Worm (Caenorhabditis elegans) whole organism, L1 larva: Measurements from ENCODE around the gene C47D2.1.

ENCODE experiments used
- C04F5.9 ChIP-seq: sonication (generic microtip); optimal IDR thresholded peaks from 2 replicates; lab custom pipeline; 2016; ENCODE audit warnings: missing genetic modification characterization, missing compliant biosample characterization
- C34B4.2 ChIP-seq: sonication (generic microtip); optimal IDR thresholded peaks from 2 replicates; lab custom pipeline; 2017; ENCODE audit warnings: mild to moderate bottlenecking, missing genetic modification characterization, missing compliant biosample characterization
- aly-2 ChIP-seq: fragments of 150-350 bp; optimal IDR thresholded peaks from 2 replicates; lab custom pipeline; 2014; ENCODE audit warnings: missing biosample characterization, missing genetic modification characterization
- ama-1 ChIP-seq: fragments of 150-350 bp; optimal IDR thresholded peaks from 2 replicates; lab custom pipeline; 2014
- blmp-1 ChIP-seq: fragments of 150-350 bp; optimal IDR thresholded peaks from 2 replicates; lab custom pipeline; 2014; ENCODE audit warnings: missing biosample characterization, missing genetic modification characterization
- ceh-88 ChIP-seq: fragments of 200-800 bp; sonication (Bioruptor generic); IDR thresholded peaks from 2 replicates; pipeline ENCODE4 v1.3.6; 2022; ENCODE audit warnings: missing genetic modification characterization, missing compliant biosample characterization
- ceh-90 ChIP-seq: sonication (generic microtip); optimal IDR thresholded peaks from 2 replicates; lab custom pipeline; 2016; ENCODE audit warnings: missing genetic modification characterization, missing compliant biosample characterization
- dpl-1 ChIP-seq, 3 experiments: fragments of 150-350 bp in 2 of 3; sonication (generic microtip) in 1 of 3; optimal IDR thresholded peaks; 2 replicates each; lab custom pipeline; 2014 to 2017; ENCODE audit warnings: missing biosample characterization in 3 of 3, missing genetic modification characterization in 3 of 3, missing genetic modification reagents in 3 of 3
- efl-1 ChIP-seq, 4 experiments: fragments of 150-350 bp; optimal IDR thresholded peaks in 3 of 4; peaks in 1 of 4; 1 replicate in 1 of 4; 2 replicates in 3 of 4; lab custom pipeline; 2014; ENCODE audit warnings: missing biosample characterization in 2 of 4, missing genetic modification characterization in 2 of 4, missing genetic modification reagents in 2 of 4
- egl-27 ChIP-seq, 2 experiments: fragments of 150-350 bp in 1 of 2; sonication (generic microtip); optimal IDR thresholded peaks; 3 replicates each; lab custom pipeline; 2017 to 2018; ENCODE audit warnings: missing biosample characterization in 2 of 2, missing genetic modification characterization in 2 of 2, missing genetic modification reagents in 2 of 2
- elt-2 ChIP-seq: sonication (generic microtip); optimal IDR thresholded peaks from 2 replicates; lab custom pipeline; 2016; ENCODE audit warnings: missing genetic modification characterization, mild to moderate bottlenecking, inconsistent platforms, missing compliant biosample characterization, missing genetic modification reagents
- elt-3 ChIP-seq, 6 experiments: fragments of 150-350 bp in 1 of 6; sonication (generic microtip); optimal IDR thresholded peaks; 2 replicates each; lab custom pipeline; 2017 to 2018; ENCODE audit warnings: missing biosample characterization in 6 of 6, missing genetic modification characterization in 6 of 6, inconsistent platforms in 1 of 6
- fkh-10 ChIP-seq: sonication (generic microtip); optimal IDR thresholded peaks from 2 replicates; lab custom pipeline; 2017; ENCODE audit warnings: missing biosample characterization, missing genetic modification reagents, missing genetic modification characterization
- fkh-8 ChIP-seq: sonication (generic microtip); optimal IDR thresholded peaks from 2 replicates; lab custom pipeline; 2016; ENCODE audit warnings: mild to moderate bottlenecking, missing genetic modification characterization, missing compliant biosample characterization
- hlh-4 ChIP-seq: sonication (generic microtip); optimal IDR thresholded peaks from 2 replicates; lab custom pipeline; 2016; ENCODE audit warnings: mild to moderate bottlenecking, missing genetic modification characterization, missing compliant biosample characterization
- hpl-2 ChIP-seq: fragments of 150-350 bp; optimal IDR thresholded peaks from 2 replicates; lab custom pipeline; 2014; ENCODE audit warnings: missing biosample characterization, missing genetic modification reagents, missing genetic modification characterization
- irx-1 ChIP-seq: sonication (generic microtip); optimal IDR thresholded peaks from 2 replicates; lab custom pipeline; 2016; ENCODE audit warnings: missing genetic modification characterization, missing compliant biosample characterization
- isw-1 ChIP-seq: fragments of 200-800 bp; sonication (Bioruptor generic); IDR thresholded peaks from 2 replicates; pipeline ENCODE4 v1.3.6; 2022; ENCODE audit warnings: missing genetic modification characterization, missing compliant biosample characterization
- lin-15B ChIP-seq: fragments of 150-350 bp; sonication (generic microtip); optimal IDR thresholded peaks from 3 replicates; lab custom pipeline; 2014; ENCODE audit warnings: missing biosample characterization, missing genetic modification characterization
- lin-39 ChIP-seq: fragments of 150-350 bp; optimal IDR thresholded peaks from 2 replicates; lab custom pipeline; 2014; ENCODE audit warnings: missing biosample characterization, missing genetic modification reagents, missing genetic modification characterization
- lir-3 ChIP-seq: sonication (generic microtip); optimal IDR thresholded peaks from 2 replicates; lab custom pipeline; 2016; ENCODE audit warnings: mild to moderate bottlenecking, missing genetic modification characterization, moderate library complexity, missing compliant biosample characterization; ENCODE audit not compliant: poor library complexity
- lsy-2 ChIP-seq, 2 experiments: fragments of 150-350 bp; optimal IDR thresholded peaks; 2 replicates each; lab custom pipeline; 2014; ENCODE audit warnings: missing biosample characterization in 2 of 2, missing genetic modification characterization in 2 of 2
- mdl-1 ChIP-seq, 2 experiments: fragments of 150-350 bp; optimal IDR thresholded peaks; 2 replicates each; lab custom pipeline; 2014 to 2017; ENCODE audit warnings: missing biosample characterization in 2 of 2, missing genetic modification characterization in 2 of 2, inconsistent platforms in 1 of 2
- mef-2 ChIP-seq: fragments of 150-350 bp; optimal IDR thresholded peaks from 2 replicates; lab custom pipeline; 2014; ENCODE audit warnings: missing biosample characterization, missing genetic modification characterization
- nhr-11 ChIP-seq: fragments of 150-350 bp; optimal IDR thresholded peaks from 2 replicates; lab custom pipeline; 2014; ENCODE audit warnings: missing biosample characterization, missing genetic modification characterization
- nhr-19 ChIP-seq: fragments of 200-800 bp; sonication (Bioruptor generic); conservative IDR thresholded peaks from 2 replicates; pipeline ENCODE4 v1.3.6; 2022; ENCODE audit warnings: missing genetic modification characterization, missing compliant biosample characterization
- nhr-237 ChIP-seq: fragments of 150-350 bp; optimal IDR thresholded peaks from 2 replicates; lab custom pipeline; 2014; ENCODE audit warnings: missing biosample characterization, missing genetic modification characterization
- nhr-71 ChIP-seq: sonication (generic microtip); optimal IDR thresholded peaks from 2 replicates; lab custom pipeline; 2016; ENCODE audit warnings: mild to moderate bottlenecking, missing genetic modification characterization, moderate library complexity, missing compliant biosample characterization
- nhr-76 ChIP-seq: sonication (generic microtip); optimal IDR thresholded peaks from 2 replicates; lab custom pipeline; 2017; ENCODE audit warnings: missing biosample characterization, missing genetic modification characterization
- nhr-84 ChIP-seq: sonication (generic microtip); optimal IDR thresholded peaks from 2 replicates; lab custom pipeline; 2017; ENCODE audit warnings: missing biosample characterization, missing genetic modification characterization
- nhr-90 ChIP-seq: sonication (generic microtip); optimal IDR thresholded peaks from 2 replicates; lab custom pipeline; 2016; ENCODE audit warnings: mild to moderate bottlenecking, missing genetic modification characterization, missing compliant biosample characterization; ENCODE audit not compliant: poor library complexity
- pag-3 ChIP-seq: sonication (generic microtip); optimal IDR thresholded peaks from 2 replicates; lab custom pipeline; 2017; ENCODE audit warnings: missing genetic modification characterization, mild to moderate bottlenecking, missing compliant biosample characterization, antibody characterized with exemption, borderline replicate concordance; ENCODE audit not compliant: insufficient read depth
- pqm-1 ChIP-seq: sonication (generic microtip); optimal IDR thresholded peaks from 3 replicates; lab custom pipeline; 2017; ENCODE audit warnings: missing biosample characterization, missing genetic modification characterization
- snu-23 ChIP-seq: sonication (generic microtip); optimal IDR thresholded peaks from 2 replicates; lab custom pipeline; 2016; ENCODE audit warnings: missing genetic modification characterization, missing compliant biosample characterization
- sox-4 ChIP-seq: sonication (generic microtip); optimal IDR thresholded peaks from 2 replicates; lab custom pipeline; 2016; ENCODE audit warnings: missing genetic modification characterization, missing compliant biosample characterization
- sup-37 ChIP-seq: fragments of 200-800 bp; sonication (Bioruptor generic); optimal IDR thresholded peaks from 2 replicates; lab custom pipeline; 2018; ENCODE audit warnings: mild to moderate bottlenecking, missing genetic modification characterization, missing compliant biosample characterization
- tbx-2 ChIP-seq: sonication (generic microtip); optimal IDR thresholded peaks from 2 replicates; lab custom pipeline; 2016; ENCODE audit warnings: missing genetic modification characterization, missing compliant biosample characterization
- tlp-1 ChIP-seq: fragments of 150-350 bp; optimal IDR thresholded peaks from 2 replicates; lab custom pipeline; 2014; ENCODE audit warnings: missing biosample characterization, missing genetic modification characterization
- unc-130 ChIP-seq: fragments of 150-350 bp; optimal IDR thresholded peaks from 2 replicates; lab custom pipeline; 2017; ENCODE audit warnings: missing biosample characterization, missing genetic modification characterization, inconsistent platforms
- unc-62 ChIP-seq: fragments of 150-350 bp; optimal IDR thresholded peaks from 2 replicates; lab custom pipeline; 2014; ENCODE audit warnings: missing biosample characterization, missing genetic modification reagents, missing genetic modification characterization
- unc-86 ChIP-seq: sonication (generic microtip); optimal IDR thresholded peaks from 2 replicates; lab custom pipeline; 2016; ENCODE audit warnings: missing genetic modification characterization, missing compliant biosample characterization
- vab-15 ChIP-seq: sonication (generic microtip); optimal IDR thresholded peaks from 2 replicates; lab custom pipeline; 2017; ENCODE audit warnings: missing genotype, mild to moderate bottlenecking, missing genetic modification characterization, missing compliant biosample characterization
- xbp-1 ChIP-seq: sonication (generic microtip); optimal IDR thresholded peaks from 2 replicates; lab custom pipeline; 2016; ENCODE audit warnings: missing genetic modification characterization, missing compliant biosample characterization
- zag-1 ChIP-seq: fragments of 150-350 bp; optimal IDR thresholded peaks from 2 replicates; lab custom pipeline; 2014; ENCODE audit warnings: missing biosample characterization, missing genetic modification characterization
- ztf-11 ChIP-seq, 2 experiments: sonication (generic microtip); optimal IDR thresholded peaks; 2 replicates each; lab custom pipeline; 2016 to 2017; ENCODE audit warnings: missing genetic modification characterization in 2 of 2, missing biosample characterization in 1 of 2, missing compliant biosample characterization in 1 of 2
- ztf-4 ChIP-seq: fragments of 150-350 bp; optimal IDR thresholded peaks from 2 replicates; lab custom pipeline; 2014; ENCODE audit warnings: missing biosample characterization, missing genetic modification characterization

C47D2.1 gene

DNA sequence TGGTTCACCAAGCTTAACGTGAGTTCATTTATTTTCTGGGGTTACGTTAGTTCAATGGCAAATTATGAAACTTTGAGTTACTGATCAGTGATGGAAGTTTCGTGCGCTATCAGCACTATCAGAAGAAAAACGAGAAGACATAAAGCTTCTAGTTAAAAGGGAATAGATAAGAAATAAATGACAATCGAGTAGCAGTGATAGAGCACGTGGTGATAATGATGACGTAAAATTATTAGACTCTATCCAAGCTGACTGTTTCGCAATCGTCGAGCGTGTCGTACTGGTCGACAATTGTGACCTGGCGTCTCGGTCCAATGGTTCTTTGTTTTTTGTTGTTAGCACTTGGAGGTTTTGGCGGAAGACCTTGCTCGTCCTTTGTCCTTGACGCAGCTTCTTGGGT is 28.3 kb downstream of the C47D2.1 start (continued):
- peak in 1 of 2 experiments; percentile 44 for TF ChIP-seq mdl-1 (tag; optimal IDR thresholded peaks at IDR 0.05; lab: Kevin White, UChicago)

- no peak for TF ChIP-seq lin-39 (tag; lab: Kevin White, UChicago)
- peak; percentile 62 for TF ChIP-seq elt-2 (tag; lab: Kevin White, UChicago)
Measured at ce11 chrX:8246126-8246525, 31.3 kb downstream of the C47D2.1 start, which contains the start of gene kqt-2. TSS of gene kqt-2 (minus strand) at chrX:8246369.

DNA sequence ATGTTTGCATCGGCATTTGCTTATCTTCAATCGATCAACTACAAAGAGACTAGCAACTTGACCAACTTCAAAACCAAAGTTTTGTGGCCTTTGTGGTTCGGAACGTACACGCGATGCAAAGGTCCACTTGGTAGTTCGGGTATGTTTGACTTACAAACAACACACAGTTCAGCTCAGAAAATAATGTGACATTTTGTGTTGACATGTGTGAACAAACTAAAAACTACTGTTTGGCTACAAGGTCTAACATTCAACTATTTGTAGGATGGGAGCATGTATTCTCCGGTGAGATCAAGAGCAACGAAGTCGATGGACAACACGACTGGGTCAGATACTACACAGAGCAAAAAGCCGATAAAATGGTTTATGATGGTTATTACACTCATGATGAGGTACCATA is 32.2 kb downstream of the C47D2.1 start:
- TF ChIP-seq zag-1 (tag; lab: Kevin White, UChicago) (no peak), isw-1 (GFP tag; lab: Robert Waterston, UW) (no peak), nhr-84 (no peak), snu-23 (no peak), nhr-237 (tag; lab: Kevin White, UChicago) (no peak), sox-4 (tag; lab: Kevin White, UChicago) (no peak), lsy-2 (tag; optimal IDR thresholded peaks at IDR 0.05; lab: Kevin White, UChicago) (no peak), unc-86 (tag; lab: Kevin White, UChicago) (no peak), lin-15B (tag; lab: Kevin White, UChicago) (no peak), egl-27 (tag; optimal IDR thresholded peaks at IDR 0.05; lab: Kevin White, UChicago) (no peak)

DNA sequence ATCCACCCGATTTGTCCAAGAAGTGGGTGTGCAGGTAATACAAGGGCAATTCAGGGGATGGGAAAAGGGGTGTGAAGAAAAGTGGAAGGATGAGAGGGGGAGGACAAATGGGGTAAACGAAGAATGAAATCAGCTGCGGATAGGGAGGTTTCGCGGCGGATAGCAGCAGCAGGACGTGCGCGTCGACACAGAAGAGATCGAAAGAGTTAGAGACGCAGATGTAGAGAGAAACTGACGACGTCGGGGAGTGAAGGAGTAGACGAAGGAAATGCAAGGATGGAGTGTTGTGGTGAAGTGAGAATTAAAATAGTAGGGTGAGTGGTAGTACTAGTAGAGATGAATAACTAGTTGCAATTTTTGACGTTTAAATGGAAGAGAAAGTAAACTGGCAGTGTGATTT is 37.4 kb downstream of the C47D2.1 start, which contains the start of gene M60.6:
TSS of gene M60.6 (minus strand) at position 166 of the 400 bp plus-strand sequence.
- TF ChIP-seq nhr-71 (tag; lab: Kevin White, UChicago) (peak; percentile 52), C04F5.9 (no peak), nhr-90 (tag; lab: Kevin White, UChicago) (peak; percentile 27), lin-39 (tag; lab: Kevin White, UChicago) (no peak), vab-15 (tag; lab: Kevin White, UChicago) (no peak), nhr-76 (tag; lab: Kevin White, UChicago) (no peak), C34B4.2 (tag; lab: Kevin White, UChicago) (no peak), ztf-11 (tag; optimal IDR thresholded peaks at IDR 0.05; lab: Kevin White, UChicago) (no peak), ama-1 (lab: Kevin White, UChicago) (no peak), lir-3 (tag; lab: Kevin White, UChicago) (no peak), tbx-2 (tag; lab: Kevin White, UChicago) (peak; percentile 15), hpl-2 (GFP tag; lab: Kevin White, UChicago) (no peak), blmp-1 (tag; lab: Kevin White, UChicago) (peak; percentile 76), ztf-4 (tag; lab: Kevin White, UChicago) (no peak), irx-1 (tag; lab: Kevin White, UChicago) (no peak), mdl-1 (tag; optimal IDR thresholded peaks at IDR 0.05; lab: Kevin White, UChicago) (peak in 1 of 2 experiments; percentile 30), mef-2 (tag; lab: Kevin White, UChicago) (no peak), aly-2 (tag; lab: Kevin White, UChicago) (no peak), elt-3 (tag; optimal IDR thresholded peaks at IDR 0.05; lab: Kevin White, UChicago) (no peak), xbp-1 (tag; lab: Kevin White, UChicago) (peak; percentile 28), unc-62 (GFP tag; lab: Kevin White, UChicago) (no peak), nhr-11 (no peak), pqm-1 (no peak), efl-1 (optimal IDR thresholded peaks at IDR 0.05; lab: Kevin White, UChicago) (peak; percentile 16 to 32), efl-1 (GFP tag; optimal IDR thresholded peaks at IDR 0.05 in 1 of 2; lab: Kevin White, UChicago) (no peak), ceh-90 (no peak), hlh-4 (tag; lab: Kevin White, UChicago) (no peak), elt-2 (tag; lab: Kevin White, UChicago) (no peak), tlp-1 (tag; lab: Kevin White, UChicago) (no peak), sup-37 (no peak), dpl-1 (GFP tag; optimal IDR thresholded peaks at IDR 0.05; lab: Kevin White, UChicago) (no peak), unc-130 (no peak), fkh-10 (GFP tag; lab: Kevin White, UChicago) (peak; percentile 33), nhr-237 (tag; lab: Kevin White, UChicago) (no peak), nhr-19 (GFP tag; lab: Robert Waterston, UW) (0 out of 2 replicates have a peak, but pooled peaks have one; percentile 18), lsy-2 (tag; optimal IDR thresholded peaks at IDR 0.05; lab: Kevin White, UChicago) (peak in 1 of 2 experiments; percentile 42), egl-27 (tag; optimal IDR thresholded peaks at IDR 0.05; lab: Kevin White, UChicago) (no peak), ceh-88 (no peak), pag-3 (tag; lab: Kevin White, UChicago) (no peak), fkh-8 (peak; percentile 33)
